Fruit fly (Drosophila melanogaster): ENCODE results near the gene CG1265.
A peak's percentile ranks its signal among the peaks of the same experiment; 100 is the strongest.

The CG1265 gene

DNA sequence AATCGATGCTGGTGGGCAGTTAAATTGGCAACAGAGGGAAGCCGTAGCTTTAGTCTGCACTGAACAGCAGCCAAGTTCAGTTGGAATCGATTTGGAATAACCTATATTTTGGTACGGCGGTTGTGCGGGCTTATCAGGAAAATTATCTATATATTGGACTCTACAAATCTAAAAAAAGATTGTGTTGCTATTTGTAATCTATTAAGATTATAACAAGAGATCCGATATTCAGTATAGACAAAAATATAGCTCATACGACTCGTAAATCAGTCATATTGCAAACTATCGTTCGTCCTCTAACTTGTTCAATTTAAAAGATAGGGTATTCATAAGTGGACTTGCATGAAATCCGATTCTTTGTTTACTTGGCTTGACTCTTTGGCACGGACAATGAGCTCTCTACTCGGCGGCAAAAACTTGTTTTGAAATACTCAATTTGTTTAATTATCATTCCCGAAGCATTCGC is 34.0 kb downstream of the CG1265 start, which contains the start of gene Hexo1 (continued):
- TF ChIP-seq nerfin-1 (tag; optimal IDR thresholded peaks at IDR 0.05) (no peak), CG18262 (tag; optimal IDR thresholded peaks at IDR 0.05) (peak; percentile 31), CG9932 (GFP tag; IDR thresholded peaks at IDR 0.05) (no peak), ro (GFP tag; IDR thresholded peaks at IDR 0.05) (no peak), Dp (GFP tag; optimal IDR thresholded peaks at IDR 0.05) (no peak), gt (GFP tag; IDR thresholded peaks at IDR 0.05) (no peak), slou (GFP tag; optimal IDR thresholded peaks at IDR 0.05) (no peak), CG5180 (GFP tag; optimal IDR thresholded peaks at IDR 0.05) (no peak), HLH4C (GFP tag; IDR thresholded peaks at IDR 0.05; ENCODE audit: partially characterized antibody) (no peak), lbe (GFP tag; optimal IDR thresholded peaks at IDR 0.05) (no peak), D19A (tag; optimal IDR thresholded peaks at IDR 0.05) (peak; percentile 97), fd64A (GFP tag; optimal IDR thresholded peaks at IDR 0.05) (no peak), CG4360 (GFP tag; IDR thresholded peaks at IDR 0.05) (no peak), Six4 (GFP tag; optimal IDR thresholded peaks at IDR 0.05) (no peak), CG3847 (GFP tag; IDR thresholded peaks at IDR 0.05) (no peak), Mrtf (GFP tag; IDR thresholded peaks at IDR 0.05) (no peak), zfh1 (GFP tag; IDR thresholded peaks at IDR 0.05) (no peak), insv (GFP tag; optimal IDR thresholded peaks at IDR 0.05) (no peak), CG4404 (GFP tag; IDR thresholded peaks at IDR 0.05) (no peak), CG8089 (GFP tag; optimal IDR thresholded peaks at IDR 0.05) (no peak), CG2202 (tag; optimal IDR thresholded peaks at IDR 0.05) (no peak), Camta (GFP tag; optimal IDR thresholded peaks at IDR 0.05) (no peak), mld (GFP tag; IDR thresholded peaks at IDR 0.05; ENCODE audit: partially characterized antibody) (no peak), CG18764 (GFP tag; optimal IDR thresholded peaks at IDR 0.05) (no peak), Oaz (GFP tag; IDR thresholded peaks at IDR 0.05) (no peak), CG4730 (GFP tag; IDR thresholded peaks at IDR 0.05) (no peak), gfzf (GFP tag; optimal IDR thresholded peaks at IDR 0.05) (no peak), NC2α (GFP tag; optimal IDR thresholded peaks at IDR 0.05) (no peak), Sox102F (GFP tag; optimal IDR thresholded peaks at IDR 0.05) (peak; percentile 33), corto (GFP tag; optimal IDR thresholded peaks at IDR 0.05) (no peak), maf-S (GFP tag; optimal IDR thresholded peaks at IDR 0.05) (no peak), dati (GFP tag; IDR thresholded peaks at IDR 0.05) (no peak), sens-2 (GFP tag; IDR thresholded peaks at IDR 0.05) (no peak), cato (GFP tag; optimal IDR thresholded peaks at IDR 0.05; ENCODE audit: borderline replicate concordance) (no peak), CG7786 (GFP tag; optimal IDR thresholded peaks at IDR 0.05) (no peak), CG11398 (GFP tag; optimal IDR thresholded peaks at IDR 0.05) (no peak), emc (GFP tag; optimal IDR thresholded peaks at IDR 0.05) (no peak), Taf1 (GFP tag; IDR thresholded peaks at IDR 0.05) (no peak), CG11247 (GFP tag; IDR thresholded peaks at IDR 0.05) (no peak), CG13624 (GFP tag; optimal IDR thresholded peaks at IDR 0.05) (peak; percentile 48), rib (GFP tag; IDR thresholded peaks at IDR 0.05) (no peak), Mes4 (GFP tag; optimal IDR thresholded peaks at IDR 0.05) (no peak), sc (optimal IDR thresholded peaks at IDR 0.05) (no peak), sc (GFP tag; optimal IDR thresholded peaks at IDR 0.05) (no peak), dmrt99B (tag; optimal IDR thresholded peaks at IDR 0.05) (no peak), CG2712 (tag; optimal IDR thresholded peaks at IDR 0.05) (peak; percentile 38), CG2120 (GFP tag; optimal IDR thresholded peaks at IDR 0.05) (peak; percentile 53), HHEX (GFP tag; optimal IDR thresholded peaks at IDR 0.05) (no peak), CG16815 (GFP tag; optimal IDR thresholded peaks at IDR 0.05) (no peak), nau (GFP tag; optimal IDR thresholded peaks at IDR 0.05) (no peak), CG12769 (tag; optimal IDR thresholded peaks at IDR 0.05) (peak; percentile 12), CG6689 (GFP tag; IDR thresholded peaks at IDR 0.05) (no peak), ranshi (GFP tag; IDR thresholded peaks at IDR 0.05) (no peak)
